Worm (Caenorhabditis elegans): ENCODE data around the gene F52C6.3.

F52C6.3 gene

DNA sequence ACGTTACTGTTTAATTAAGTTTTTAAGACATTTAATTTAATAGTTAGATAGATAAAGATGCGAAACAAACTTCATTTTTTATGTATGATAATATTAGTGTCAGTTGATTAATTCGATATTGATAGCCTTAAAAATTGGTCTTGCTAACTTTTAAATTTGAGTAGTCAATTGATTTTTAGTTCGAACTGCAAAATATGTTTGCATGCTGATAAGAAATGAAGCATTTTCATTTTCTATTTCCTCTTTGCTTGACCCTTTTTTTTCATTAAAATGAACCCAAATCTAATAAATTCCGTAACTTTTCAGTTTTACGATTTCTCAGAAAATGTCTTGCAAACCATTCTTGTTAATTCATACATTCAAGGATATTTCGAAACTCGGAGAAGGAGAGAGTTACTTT, 19.5 kb upstream of the F52C6.3 start, which contains the start of gene math-22:
Gene math-22 (plus strand): TSS at position 301 of the 400 bp plus-strand sequence.
- no peak for TF ChIP-seq ham-2 (GFP tag; optimal IDR thresholded peaks at IDR 0.05)
- no peak for TF ChIP-seq nhr-28 (tag; optimal IDR thresholded peaks at IDR 0.05)
- no peak for TF ChIP-seq snpc-4 (tag; optimal IDR thresholded peaks at IDR 0.05)
- no peak for TF ChIP-seq hlh-1 (tag; optimal IDR thresholded peaks at IDR 0.05)
- no peak for TF ChIP-seq lin-13 (tag; optimal IDR thresholded peaks at IDR 0.05)
- no peak for TF ChIP-seq lsy-2 (tag; optimal IDR thresholded peaks at IDR 0.05)
- TF ChIP-seq tbx-8 (GFP tag; optimal IDR thresholded peaks at IDR 0.05) = no peak
- no peak for TF ChIP-seq ceh-83 (GFP tag; optimal IDR thresholded peaks at IDR 0.05)
- no peak for TF ChIP-seq elt-1 (tag; optimal IDR thresholded peaks at IDR 0.05; ENCODE audit: borderline replicate concordance, insufficient read depth)
- no peak for TF ChIP-seq ceh-43 (GFP tag; optimal IDR thresholded peaks at IDR 0.05)
- no peak for TF ChIP-seq bed-3 (GFP tag; optimal IDR thresholded peaks at IDR 0.05)
- no peak for TF ChIP-seq mls-2 (tag; optimal IDR thresholded peaks at IDR 0.05)

DNA sequence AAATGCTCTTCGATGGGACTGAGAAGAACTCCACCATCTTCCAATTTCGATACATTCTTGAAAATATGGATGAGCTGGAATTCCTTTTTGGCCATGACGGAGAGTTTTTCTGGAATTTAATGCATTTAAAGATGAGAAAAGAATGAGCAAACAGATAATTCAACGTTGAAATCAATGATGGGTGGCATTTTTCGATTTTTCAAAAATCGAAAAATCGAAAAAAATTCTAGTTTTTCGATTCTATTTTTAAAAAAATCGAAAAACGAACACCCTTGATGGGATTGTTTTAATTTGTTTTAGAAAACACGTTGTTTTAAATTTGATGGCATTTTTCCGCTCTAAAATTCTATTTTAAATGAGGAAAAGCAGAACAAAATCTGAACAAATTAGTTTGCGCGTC, 11.8 kb upstream of the F52C6.3 start, which contains the start of gene math-31:
Gene math-31 (minus strand): TSS at position 101 of the 400 bp plus-strand sequence.
- TF ChIP-seq cnd-1 (tag; optimal IDR thresholded peaks at IDR 0.05) (no peak), mls-2 (tag; optimal IDR thresholded peaks at IDR 0.05) (no peak), bed-3 (GFP tag; optimal IDR thresholded peaks at IDR 0.05) (no peak), nhr-28 (tag; optimal IDR thresholded peaks at IDR 0.05) (no peak)

DNA sequence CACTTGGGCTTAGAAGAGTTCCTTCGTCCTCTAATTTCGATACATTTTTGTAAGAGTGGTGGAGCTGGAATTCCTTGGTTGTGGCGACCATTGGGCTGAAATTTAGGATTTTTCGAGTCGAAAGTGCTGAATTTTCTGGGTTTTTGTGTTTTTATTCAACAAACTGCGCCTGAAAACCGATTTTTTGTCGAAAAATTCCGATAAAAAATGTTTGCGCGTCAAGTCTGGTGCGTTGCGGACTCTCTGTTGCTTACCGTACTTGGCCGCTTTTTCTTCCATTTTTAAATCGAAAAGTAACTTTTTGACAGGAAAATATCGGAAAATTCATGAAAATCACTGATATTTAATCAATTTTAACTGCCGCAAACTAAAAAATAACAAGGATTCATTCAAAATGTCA, 6.7 kb upstream of the F52C6.3 start, which contains the start of gene bath-4:
Gene bath-4 (minus strand): TSS at position 101 of the 400 bp plus-strand sequence.
- TF ChIP-seq mls-2 (tag; optimal IDR thresholded peaks at IDR 0.05) (no peak), tbx-8 (GFP tag; optimal IDR thresholded peaks at IDR 0.05) (no peak), zip-8 (tag; optimal IDR thresholded peaks at IDR 0.05) (no peak), mep-1 (tag; optimal IDR thresholded peaks at IDR 0.05) (no peak), snpc-4 (tag; optimal IDR thresholded peaks at IDR 0.05) (no peak)

DNA sequence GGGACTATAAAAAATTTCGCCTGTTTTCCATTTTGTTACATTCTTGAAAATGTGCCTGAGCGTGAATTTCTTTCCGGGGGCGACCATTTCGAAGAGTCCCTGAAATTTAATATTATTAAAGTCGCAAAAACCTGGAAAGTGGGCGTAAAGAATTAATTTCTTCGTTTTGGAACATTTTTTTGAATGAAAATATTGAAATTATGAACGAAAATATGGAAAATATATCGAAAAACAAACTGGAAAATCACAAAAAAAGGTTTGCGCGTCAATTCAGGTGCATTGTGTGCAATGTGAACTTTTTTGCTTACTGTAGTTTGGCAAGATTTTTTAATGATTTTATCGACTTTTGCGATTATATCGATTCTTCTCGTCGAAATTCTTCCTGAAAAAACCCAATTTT, 3.5 kb upstream of the F52C6.3 start, which contains the start of gene bath-7:
Gene bath-7 (minus strand): TSS at position 101 of the 400 bp plus-strand sequence.
- TF ChIP-seq lin-13 (tag; optimal IDR thresholded peaks at IDR 0.05) (no peak), drap-1 (GFP tag; optimal IDR thresholded peaks at IDR 0.05) (no peak), mls-2 (tag; optimal IDR thresholded peaks at IDR 0.05) (no peak), M03D4.4 (tag; optimal IDR thresholded peaks at IDR 0.05) (no peak), snpc-4 (tag; optimal IDR thresholded peaks at IDR 0.05) (no peak), unc-39 (tag; optimal IDR thresholded peaks at IDR 0.05) (no peak)

DNA sequence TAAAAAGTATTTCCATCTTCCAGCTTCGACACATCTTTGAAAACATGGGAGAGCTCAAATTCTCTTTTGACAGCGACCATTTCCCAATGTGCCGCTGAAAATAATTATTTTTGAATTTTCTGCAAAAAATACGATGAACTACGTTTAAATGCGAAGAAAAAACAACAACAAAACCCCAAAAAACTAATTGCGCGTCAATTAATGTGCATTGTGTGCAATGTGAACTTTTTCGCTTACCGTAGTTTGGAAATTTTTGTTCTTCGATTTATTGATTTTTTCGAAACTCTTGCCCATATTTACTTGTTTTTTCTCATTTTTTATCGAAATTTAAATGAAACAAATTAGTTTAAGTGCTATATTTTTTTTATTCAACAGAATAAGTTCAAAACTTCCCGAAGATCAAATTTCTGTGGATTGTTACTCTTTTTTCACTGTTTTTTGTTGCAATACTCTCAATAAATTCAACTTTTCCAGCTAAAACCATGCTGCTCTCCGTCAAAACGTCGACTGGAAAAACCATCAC, 1.8 kb upstream of the F52C6.3 start, which contains the start of the genes bath-2 and F52C6.4:
Gene bath-2 (minus strand): TSS at position 101 of the 523 bp plus-strand sequence.
Gene F52C6.4 (plus strand): TSS at position 473 of the 523 bp plus-strand sequence.
- no peak for TF ChIP-seq mab-5 (tag; optimal IDR thresholded peaks at IDR 0.05)
- no peak for TF ChIP-seq lin-32 (GFP tag; optimal IDR thresholded peaks at IDR 0.05)
- no peak for TF ChIP-seq bed-3 (GFP tag; optimal IDR thresholded peaks at IDR 0.05)
- no peak for TF ChIP-seq drap-1 (GFP tag; optimal IDR thresholded peaks at IDR 0.05)
- no peak for TF ChIP-seq blmp-1 (tag; optimal IDR thresholded peaks at IDR 0.05)
- no peak for TF ChIP-seq hlh-1 (tag; optimal IDR thresholded peaks at IDR 0.05)
- TF ChIP-seq M03D4.4 (tag; optimal IDR thresholded peaks at IDR 0.05) = no peak
- TF ChIP-seq sptf-1 (tag; optimal IDR thresholded peaks at IDR 0.05) = no peak
- no peak for TF ChIP-seq mep-1 (tag; optimal IDR thresholded peaks at IDR 0.05)
- TF ChIP-seq lsy-2 (tag; optimal IDR thresholded peaks at IDR 0.05) = no peak
- no peak for TF ChIP-seq nhr-237 (tag; optimal IDR thresholded peaks at IDR 0.05)
- TF ChIP-seq pha-4 (tag; optimal IDR thresholded peaks at IDR 0.05) = no peak
- TF ChIP-seq ztf-11 (tag; optimal IDR thresholded peaks at IDR 0.05) = no peak
- no peak for TF ChIP-seq unc-120 (tag; optimal IDR thresholded peaks at IDR 0.05; ENCODE audit: poor library complexity, severe bottlenecking)
- TF ChIP-seq snpc-4 (tag; optimal IDR thresholded peaks at IDR 0.05) = no peak
- no peak for TF ChIP-seq nhr-28 (tag; optimal IDR thresholded peaks at IDR 0.05)
- no peak for TF ChIP-seq cnd-1 (tag; optimal IDR thresholded peaks at IDR 0.05)
- no peak for TF ChIP-seq elt-1 (tag; optimal IDR thresholded peaks at IDR 0.05; ENCODE audit: borderline replicate concordance, insufficient read depth)
- TF ChIP-seq unc-62 (GFP tag; optimal IDR thresholded peaks at IDR 0.05) = no peak

DNA sequence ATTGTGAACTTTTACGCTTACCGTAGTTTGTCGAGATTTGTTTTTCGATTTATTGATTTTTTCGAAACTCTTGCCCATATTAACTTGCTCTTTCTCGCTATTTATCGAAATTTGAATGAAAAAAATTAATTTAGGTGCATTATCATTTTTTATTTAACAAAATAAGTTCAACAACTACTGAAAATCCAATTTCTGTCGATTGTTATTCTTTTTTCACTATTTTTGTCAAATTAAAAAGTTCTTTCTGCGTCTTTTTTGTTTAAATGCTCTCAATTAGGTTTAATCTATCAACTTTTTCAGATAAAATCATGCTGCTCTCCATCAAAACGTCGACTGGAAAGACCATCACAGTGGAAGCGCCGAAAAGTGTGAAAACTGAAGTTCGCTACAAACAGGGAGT, 1.6 kb downstream of the F52C6.3 start, which contains the start of gene F52C6.2:
Gene F52C6.2 (plus strand): TSS at position 301 of the 400 bp plus-strand sequence.
- no peak for TF ChIP-seq blmp-1 (tag; optimal IDR thresholded peaks at IDR 0.05)
- no peak for TF ChIP-seq lsy-2 (tag; optimal IDR thresholded peaks at IDR 0.05)
- TF ChIP-seq pha-4 (tag; optimal IDR thresholded peaks at IDR 0.05) = no peak
- TF ChIP-seq elt-1 (tag; optimal IDR thresholded peaks at IDR 0.05; ENCODE audit: borderline replicate concordance, insufficient read depth) = no peak
- no peak for TF ChIP-seq drap-1 (GFP tag; optimal IDR thresholded peaks at IDR 0.05)
- TF ChIP-seq ham-2 (GFP tag; optimal IDR thresholded peaks at IDR 0.05) = no peak
- no peak for TF ChIP-seq flh-1 (GFP tag; optimal IDR thresholded peaks at IDR 0.05)
- no peak for TF ChIP-seq unc-39 (tag; optimal IDR thresholded peaks at IDR 0.05)
- TF ChIP-seq ztf-11 (tag; optimal IDR thresholded peaks at IDR 0.05) = no peak
- TF ChIP-seq bed-3 (GFP tag; optimal IDR thresholded peaks at IDR 0.05) = no peak

Data from whole organism, mixed stage, embryonic.